Fruit fly (Drosophila melanogaster): ENCODE data around the gene CG34109.

Gene CG34109

DNA sequence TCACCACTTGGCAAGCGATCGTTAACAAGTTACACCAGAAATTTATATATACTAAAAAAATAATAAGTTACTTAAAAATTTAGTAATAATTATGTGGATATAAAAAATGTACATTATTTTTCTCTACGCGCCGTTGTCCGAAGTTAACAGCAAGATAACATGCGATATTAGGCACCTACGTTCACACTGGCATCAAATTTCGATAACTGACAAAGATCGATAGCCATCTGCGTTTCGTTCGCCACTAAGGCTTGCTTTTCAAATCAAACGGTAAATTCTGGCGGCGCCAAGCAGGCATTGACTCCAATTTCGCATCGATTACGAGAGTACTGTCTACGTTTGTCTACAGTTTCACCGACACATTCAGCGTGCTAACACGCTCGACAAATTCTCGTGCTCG lies 37.2 kb upstream of the CG34109 start, which contains the start of gene Pen (continued):
- no peak for TF ChIP-seq CG8924 (tag; optimal IDR thresholded peaks at IDR 0.05)
- no peak for TF ChIP-seq fd96Cb (tag; optimal IDR thresholded peaks at IDR 0.05)
- TF ChIP-seq Kr (GFP tag; optimal IDR thresholded peaks at IDR 0.05), result no peak
- TF ChIP-seq CG1529 (GFP tag; optimal IDR thresholded peaks at IDR 0.05), result no peak
- no peak for TF ChIP-seq Tbp (GFP tag; optimal IDR thresholded peaks at IDR 0.05)
- TF ChIP-seq Opbp (GFP tag; IDR thresholded peaks at IDR 0.05; ENCODE audit: partially characterized antibody), result peak; percentile 74
- no peak for TF ChIP-seq ERR (GFP tag; optimal IDR thresholded peaks at IDR 0.05)
- TF ChIP-seq wek (GFP tag; optimal IDR thresholded peaks at IDR 0.05), result no peak
- TF ChIP-seq shn (GFP tag; optimal IDR thresholded peaks at IDR 0.05), result no peak
- TF ChIP-seq Drgx (GFP tag; IDR thresholded peaks at IDR 0.05), result no peak
- TF ChIP-seq sob (GFP tag; IDR thresholded peaks at IDR 0.05), result no peak
- no peak for TF ChIP-seq CG4707 (GFP tag; optimal IDR thresholded peaks at IDR 0.05)
- peak; percentile 65 for TF ChIP-seq trem (tag; optimal IDR thresholded peaks at IDR 0.05)
- no peak for TF ChIP-seq psq (GFP tag; optimal IDR thresholded peaks at IDR 0.05)
- TF ChIP-seq unpg (GFP tag; optimal IDR thresholded peaks at IDR 0.05), result no peak
- TF ChIP-seq cas (GFP tag; IDR thresholded peaks at IDR 0.05), result no peak
- no peak for TF ChIP-seq CG17802 (tag; optimal IDR thresholded peaks at IDR 0.05)
- TF ChIP-seq gcm (GFP tag; optimal IDR thresholded peaks at IDR 0.05), result no peak
- TF ChIP-seq mirr (GFP tag; optimal IDR thresholded peaks at IDR 0.05), result no peak
- no peak for TF ChIP-seq Hsf (GFP tag; optimal IDR thresholded peaks at IDR 0.05)
- TF ChIP-seq Hey (tag; optimal IDR thresholded peaks at IDR 0.05), result no peak
- peak; percentile 2 for TF ChIP-seq CoRest (tag; optimal IDR thresholded peaks at IDR 0.05)
- TF ChIP-seq Mrtf (GFP tag; IDR thresholded peaks at IDR 0.05), result no peak
- TF ChIP-seq Fer1 (GFP tag; optimal IDR thresholded peaks at IDR 0.05), result no peak
- no peak for TF ChIP-seq Dip3 (GFP tag; optimal IDR thresholded peaks at IDR 0.05)
- no peak for TF ChIP-seq esg (GFP tag; conservative IDR thresholded peaks at IDR 0.05)
- peak; percentile 74 for TF ChIP-seq pzg (GFP tag; optimal IDR thresholded peaks at IDR 0.05)
- TF ChIP-seq chm (GFP tag; IDR thresholded peaks at IDR 0.05), result no peak
- TF ChIP-seq grn (GFP tag; optimal IDR thresholded peaks at IDR 0.05), result no peak
- TF ChIP-seq CG6765 (GFP tag; optimal IDR thresholded peaks at IDR 0.05), result no peak
- TF ChIP-seq lola (GFP tag; optimal IDR thresholded peaks at IDR 0.05), result no peak
- TF ChIP-seq sr (GFP tag; IDR thresholded peaks at IDR 0.05), result no peak
- peak; percentile 85 for TF ChIP-seq BEAF-32 (GFP tag; optimal IDR thresholded peaks at IDR 0.05)
- TF ChIP-seq exex (tag; optimal IDR thresholded peaks at IDR 0.05), result no peak
- no peak for TF ChIP-seq CG11093 (GFP tag; IDR thresholded peaks at IDR 0.05)
- TF ChIP-seq Bdp1 (GFP tag; optimal IDR thresholded peaks at IDR 0.05), result no peak
- no peak for TF ChIP-seq CG8290 (GFP tag; optimal IDR thresholded peaks at IDR 0.05)
- TF ChIP-seq CG8290 (tag; optimal IDR thresholded peaks at IDR 0.05), result no peak
- TF ChIP-seq dpn (GFP tag; optimal IDR thresholded peaks at IDR 0.05), result no peak
- no peak for TF ChIP-seq CG3995 (GFP tag; optimal IDR thresholded peaks at IDR 0.05)
- TF ChIP-seq dmrt11E (tag; optimal IDR thresholded peaks at IDR 0.05), result no peak
- no peak for TF ChIP-seq tll (GFP tag; optimal IDR thresholded peaks at IDR 0.05)
- TF ChIP-seq z (GFP tag; IDR thresholded peaks at IDR 0.05), result no peak
- TF ChIP-seq Nf-YA (GFP tag; IDR thresholded peaks at IDR 0.05), result no peak
- TF ChIP-seq CG18764 (GFP tag; optimal IDR thresholded peaks at IDR 0.05), result no peak
- no peak for TF ChIP-seq CG15696 (tag; optimal IDR thresholded peaks at IDR 0.05)
- no peak for TF ChIP-seq CG6272 (GFP tag; IDR thresholded peaks at IDR 0.05)
- no peak for TF ChIP-seq klu (GFP tag; IDR thresholded peaks at IDR 0.05)
- TF ChIP-seq ato (GFP tag; IDR thresholded peaks at IDR 0.05; ENCODE audit: partially characterized antibody), result peak; percentile 49; the same call in 1 of the 2 replicates
- TF ChIP-seq ind (GFP tag; optimal IDR thresholded peaks at IDR 0.05), result no peak
- TF ChIP-seq NK7.1 (GFP tag; optimal IDR thresholded peaks at IDR 0.05), result no peak
- TF ChIP-seq tap (tag; optimal IDR thresholded peaks at IDR 0.05), result no peak
